Worm (Caenorhabditis elegans) whole organism, L3 larva: Measurements from ENCODE around the gene C03G6.21.
"Not testable (repeated sequence)": the region's sequence is repeated elsewhere in the genome, so short reads cannot be mapped to it uniquely, and the experiment has no call there.

ENCODE experiments used
- lin-39 ChIP-seq: fragments of 150-350 bp; optimal IDR thresholded peaks from 2 replicates; lab custom pipeline; 2018; ENCODE audit warnings: missing biosample characterization, missing genetic modification reagents, missing genetic modification characterization
- mml-1 ChIP-seq: fragments of 150-350 bp; sonication (generic microtip); optimal IDR thresholded peaks from 3 replicates; lab custom pipeline; 2014; ENCODE audit warnings: missing biosample characterization, missing genetic modification characterization
- snpc-4 ChIP-seq: fragments of 150-350 bp; optimal IDR thresholded peaks from 2 replicates; lab custom pipeline; 2014; ENCODE audit warnings: missing biosample characterization, missing genetic modification characterization

ce11 chrV:7337218-7337617 is 19.4 kb downstream of the C03G6.21 start, which contains the start of gene F10G2.7:
- TF ChIP-seq snpc-4 (tag; lab: Kevin White, UChicago); mml-1; lin-39: not testable (repeated sequence)
